Worm (Caenorhabditis elegans) whole organism, young adult: Measurements from ENCODE around the gene Y57A10A.29.
A peak's percentile ranks its signal among the peaks of the same experiment; 100 is the strongest.

ENCODE experiments used
- B0261.1 ChIP-seq: sonication (generic microtip); optimal IDR thresholded peaks from 2 replicates; lab custom pipeline; 2016; ENCODE audit warnings: mild to moderate bottlenecking, missing genetic modification characterization, moderate library complexity, missing compliant biosample characterization
- F39B2.1 ChIP-seq: fragments of 200-800 bp; sonication (Bioruptor generic); IDR thresholded peaks from 2 replicates; pipeline ENCODE4 v1.3.6; 2022; ENCODE audit warnings: missing genetic modification reagents, missing genetic modification characterization, missing compliant biosample characterization
- F52B5.7 ChIP-seq: sonication (generic microtip); optimal IDR thresholded peaks from 2 replicates; lab custom pipeline; 2016; ENCODE audit warnings: mild to moderate bottlenecking, missing genetic modification characterization, missing compliant biosample characterization
- F55B11.4 ChIP-seq: sonication (generic microtip); optimal IDR thresholded peaks from 2 replicates; lab custom pipeline; 2016; ENCODE audit warnings: missing compliant biosample characterization, missing genetic modification characterization, borderline replicate concordance; ENCODE audit not compliant: insufficient read depth
- Y53G8AR.9 ChIP-seq: fragments of 200-800 bp; sonication (Bioruptor generic); conservative IDR thresholded peaks from 2 replicates; pipeline ENCODE4 v1.3.6; 2022; ENCODE audit warnings: missing genetic modification reagents, missing genetic modification characterization, missing compliant biosample characterization
- Y95B8A.8 ChIP-seq: fragments of 200-800 bp; sonication (Bioruptor generic); IDR thresholded peaks from 2 replicates; pipeline ENCODE4 v1.3.6; 2022; ENCODE audit warnings: missing genetic modification reagents, missing genetic modification characterization, missing compliant biosample characterization
- atf-7 ChIP-seq: sonication (generic microtip); optimal IDR thresholded peaks from 2 replicates; lab custom pipeline; 2017; ENCODE audit warnings: mild to moderate bottlenecking, missing genetic modification characterization, missing compliant biosample characterization
- attf-6 ChIP-seq: fragments of 200-800 bp; sonication (Bioruptor generic); IDR thresholded peaks from 2 replicates; pipeline ENCODE4 v1.3.6; 2022; ENCODE audit warnings: missing genetic modification reagents, missing genetic modification characterization, missing compliant biosample characterization
- cebp-1 ChIP-seq, 2 experiments: fragments of 200-800 bp in 1 of 2; sonication (Bioruptor generic) in 1 of 2; sonication (generic microtip) in 1 of 2; IDR thresholded peaks in 1 of 2; optimal IDR thresholded peaks in 1 of 2; 2 replicates each; pipeline versions ENCODE4 v1.3.6 to Lab custom; 2017 to 2022; ENCODE audit warnings: missing compliant biosample characterization in 2 of 2, missing genetic modification characterization in 2 of 2, mild to moderate bottlenecking in 1 of 2, missing genetic modification reagents in 1 of 2, moderate library complexity in 1 of 2
- ceh-27 ChIP-seq: fragments of 200-800 bp; sonication (Bioruptor generic); optimal IDR thresholded peaks from 2 replicates; lab custom pipeline; 2018; ENCODE audit warnings: mild to moderate bottlenecking, missing genetic modification characterization, moderate library complexity, missing compliant biosample characterization
- ceh-79 ChIP-seq: sonication (generic microtip); optimal IDR thresholded peaks from 2 replicates; lab custom pipeline; 2017; ENCODE audit warnings: mild to moderate bottlenecking, missing genetic modification characterization, missing compliant biosample characterization
- efl-1 ChIP-seq: fragments of 150-350 bp; optimal IDR thresholded peaks from 2 replicates; lab custom pipeline; 2014; ENCODE audit warnings: missing biosample characterization, missing genetic modification reagents, missing genetic modification characterization
- egl-44 ChIP-seq: fragments of 200-800 bp; sonication (Bioruptor generic); IDR thresholded peaks from 2 replicates; pipeline ENCODE4 v1.3.6; 2022; ENCODE audit warnings: missing genetic modification reagents, missing genetic modification characterization, missing compliant biosample characterization
- ekl-4 ChIP-seq: fragments of 200-800 bp; sonication (Bioruptor generic); IDR thresholded peaks from 2 replicates; pipeline ENCODE4 v1.3.6; 2022; ENCODE audit warnings: missing genetic modification reagents, missing genetic modification characterization, missing compliant biosample characterization
- hlh-12 ChIP-seq: sonication (generic microtip); optimal IDR thresholded peaks from 2 replicates; lab custom pipeline; 2016; ENCODE audit warnings: missing genetic modification characterization, missing compliant biosample characterization
- hmg-1.2 ChIP-seq: fragments of 200-800 bp; sonication (Bioruptor generic); IDR thresholded peaks from 2 replicates; pipeline ENCODE4 v1.3.6; 2022; ENCODE audit warnings: missing genetic modification reagents, missing genetic modification characterization, missing compliant biosample characterization
- hmg-20 ChIP-seq: fragments of 200-800 bp; sonication (Bioruptor generic); IDR thresholded peaks from 2 replicates; pipeline ENCODE4 v1.3.6; 2022; ENCODE audit warnings: missing genetic modification reagents, missing genetic modification characterization, missing compliant biosample characterization
- lag-1 ChIP-seq: fragments of 200-800 bp; sonication (Bioruptor generic); IDR thresholded peaks from 2 replicates; pipeline ENCODE4 v1.3.6; 2022; ENCODE audit warnings: missing genetic modification reagents, missing genetic modification characterization, missing compliant biosample characterization
- lin-40 ChIP-seq: sonication (generic microtip); optimal IDR thresholded peaks from 2 replicates; lab custom pipeline; 2016; ENCODE audit warnings: missing genetic modification characterization, mild to moderate bottlenecking, missing compliant biosample characterization, missing genotype, missing genetic modification reagents
- mxl-1 ChIP-seq: sonication (generic microtip); optimal IDR thresholded peaks from 2 replicates; lab custom pipeline; 2016; ENCODE audit warnings: missing genetic modification characterization, missing compliant biosample characterization
- nhr-27 ChIP-seq: fragments of 200-800 bp; sonication (Bioruptor generic); optimal IDR thresholded peaks from 2 replicates; lab custom pipeline; 2018; ENCODE audit warnings: mild to moderate bottlenecking, missing genetic modification characterization, moderate library complexity, missing compliant biosample characterization
- rec-8 ChIP-seq, 2 experiments: sonication (generic microtip); optimal IDR thresholded peaks; 2 replicates each; lab custom pipeline; 2016; ENCODE audit warnings: mild to moderate bottlenecking in 2 of 2, missing genetic modification characterization in 2 of 2, missing genetic modification reagents in 2 of 2, missing genotype in 2 of 2, missing biosample characterization in 1 of 2, missing compliant biosample characterization in 1 of 2, moderate library complexity in 1 of 2
- snpc-1.3 ChIP-seq: sonication (generic microtip); optimal IDR thresholded peaks from 2 replicates; lab custom pipeline; 2017; ENCODE audit warnings: missing genetic modification characterization, mild to moderate bottlenecking, missing compliant biosample characterization, antibody characterized with exemption, moderate library complexity, missing genotype, missing genetic modification reagents; ENCODE audit not compliant: insufficient read depth
- somi-1 ChIP-seq: fragments of 200-800 bp; sonication (Bioruptor generic); optimal IDR thresholded peaks from 2 replicates; lab custom pipeline; 2018; ENCODE audit warnings: mild to moderate bottlenecking, missing genetic modification characterization, missing compliant biosample characterization
- sptf-2 ChIP-seq: fragments of 200-800 bp; sonication (Bioruptor generic); optimal IDR thresholded peaks from 2 replicates; lab custom pipeline; 2018; ENCODE audit warnings: mild to moderate bottlenecking, missing genetic modification characterization, missing compliant biosample characterization
- unc-130 ChIP-seq: sonication (generic microtip); optimal IDR thresholded peaks from 2 replicates; lab custom pipeline; 2016; ENCODE audit warnings: missing genetic modification reagents, missing genetic modification characterization, missing compliant biosample characterization
- zfh-2 ChIP-seq: fragments of 200-800 bp; sonication (Bioruptor generic); conservative IDR thresholded peaks from 2 replicates; pipeline ENCODE4 v1.3.6; 2022; ENCODE audit warnings: missing genetic modification reagents, missing genetic modification characterization, missing compliant biosample characterization
- ztf-25 ChIP-seq: fragments of 200-800 bp; sonication (Bioruptor generic); IDR thresholded peaks from 2 replicates; pipeline ENCODE4 v1.3.6; 2022; ENCODE audit warnings: missing genetic modification reagents, missing genetic modification characterization, missing compliant biosample characterization
- ztf-3 ChIP-seq: fragments of 200-800 bp; sonication (Bioruptor generic); optimal IDR thresholded peaks from 2 replicates; lab custom pipeline; 2018; ENCODE audit warnings: mild to moderate bottlenecking, missing genetic modification characterization, missing compliant biosample characterization

Y57A10A.29 gene

DNA sequence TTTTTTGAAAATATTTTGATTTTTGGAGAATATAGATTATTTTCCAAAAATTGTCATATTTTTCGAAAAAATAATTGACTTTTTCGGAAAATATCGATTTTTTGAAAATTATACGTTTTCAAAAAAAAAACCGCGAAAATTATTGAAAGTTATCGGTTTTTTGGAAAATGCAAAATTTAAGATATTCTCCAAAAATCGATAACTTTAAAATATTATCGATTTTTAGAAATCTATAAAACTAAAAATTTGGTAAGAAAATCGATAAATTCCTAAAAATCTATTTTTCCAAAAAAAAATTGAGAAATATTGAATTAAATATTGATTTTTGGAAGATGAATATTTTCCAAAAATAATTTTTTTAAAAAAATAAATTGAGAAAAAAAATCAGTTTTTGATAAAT is 22.3 kb upstream of the Y57A10A.29 start:
- TF ChIP-seq attf-6, result no peak
- TF ChIP-seq sptf-2 (GFP tag; lab: Kevin White, UChicago), result no peak
- TF ChIP-seq rec-8 (tag; optimal IDR thresholded peaks at IDR 0.05; lab: Kevin White, UChicago), result no peak
- no peak for TF ChIP-seq nhr-27 (tag; lab: Kevin White, UChicago)
- no peak for TF ChIP-seq ztf-25
- TF ChIP-seq B0261.1, result no peak
- TF ChIP-seq somi-1 (GFP tag; lab: Kevin White, UChicago), result no peak
- no peak for TF ChIP-seq lag-1 (GFP tag; lab: Robert Waterston, UW)
- TF ChIP-seq egl-44, result no peak
- no peak for TF ChIP-seq Y95B8A.8 (GFP tag; lab: Robert Waterston, UW)
- no peak for TF ChIP-seq mxl-1 (tag; lab: Kevin White, UChicago)
- no peak for TF ChIP-seq F39B2.1

ce11 chrII:12260538-12260937 is 18.8 kb upstream of the Y57A10A.29 start:
- TF ChIP-seq efl-1 (GFP tag; lab: Kevin White, UChicago) (no peak), ceh-79 (no peak)

DNA sequence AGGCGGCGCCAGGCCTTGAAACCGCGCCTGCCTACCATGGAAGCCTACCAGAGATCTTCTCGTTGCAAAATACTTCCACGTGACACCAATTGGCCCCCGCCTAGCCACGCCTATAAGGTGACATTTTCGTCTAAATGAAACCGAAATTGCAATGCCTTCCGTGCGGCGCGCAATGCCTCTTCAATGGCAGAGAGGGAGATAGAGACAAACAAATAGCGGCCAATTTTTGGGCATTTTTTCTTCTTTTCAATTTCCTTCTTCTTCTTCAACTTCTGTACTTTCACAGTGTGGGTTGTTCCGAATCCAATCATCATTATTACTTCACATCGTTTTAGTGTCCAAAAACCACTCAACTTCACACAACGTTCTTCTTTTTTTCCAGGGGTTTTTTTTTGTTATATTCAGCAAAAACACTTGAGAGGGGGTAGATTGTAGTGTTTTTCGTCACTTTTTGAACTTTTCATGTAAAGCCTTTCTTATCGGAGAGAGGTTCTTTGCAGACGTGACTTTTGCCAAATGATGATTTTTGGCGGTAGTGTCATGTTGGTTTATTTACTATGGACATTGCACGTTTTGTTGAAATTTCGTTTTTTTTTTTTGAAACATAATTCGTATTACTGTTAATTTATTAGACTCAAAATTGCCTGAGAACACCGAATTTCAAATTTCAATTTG is 18.1 kb upstream of the Y57A10A.29 start:
- TF ChIP-seq zfh-2 (peak; percentile 53; the same call in 1 of the 2 replicates), hmg-20 (GFP tag; lab: Robert Waterston, UW) (no peak), atf-7 (tag; lab: Kevin White, UChicago) (no peak), lin-40 (tag; lab: Kevin White, UChicago) (peak; percentile 11), ceh-27 (peak; percentile 35), attf-6 (no peak), snpc-1.3 (tag; lab: Kevin White, UChicago) (no peak), ztf-3 (GFP tag; lab: Kevin White, UChicago) (no peak), cebp-1 (GFP tag; IDR thresholded peaks at IDR 0.05; lab: Robert Waterston, UW) (no peak), cebp-1 (tag; optimal IDR thresholded peaks at IDR 0.05; lab: Kevin White, UChicago) (peak; percentile 9)
- TF ChIP-seq, all 124 proteins: peak for 4

ce11 chrII:12262567-12262966 is 16.8 kb upstream of the Y57A10A.29 start:
- no peak for TF ChIP-seq hlh-12 (tag; lab: Kevin White, UChicago)
- TF ChIP-seq rec-8 (tag; optimal IDR thresholded peaks at IDR 0.05; lab: Kevin White, UChicago), result no peak
- no peak for TF ChIP-seq Y53G8AR.9 (GFP tag; lab: Robert Waterston, UW)
- 0 out of 2 replicates have a peak, but pooled peaks have one; percentile 25 for TF ChIP-seq F39B2.1

ce11 chrII:12263971-12264554 is 15.3 kb upstream of the Y57A10A.29 start, which contains the start of gene faxc-1:
faxc-1 (plus strand) TSS chrII:12264192.
- TF ChIP-seq zfh-2 (no peak), F52B5.7 (tag; lab: Kevin White, UChicago) (no peak), hmg-1.2 (no peak), hlh-12 (tag; lab: Kevin White, UChicago) (no peak), unc-130 (GFP tag; lab: Kevin White, UChicago) (no peak), F55B11.4 (no peak), ekl-4 (no peak)
